Fruit fly (Drosophila melanogaster): ENCODE data around the gene sba.
A peak's percentile ranks its signal among the peaks of the same experiment; 100 is the strongest.

Gene sba

DNA sequence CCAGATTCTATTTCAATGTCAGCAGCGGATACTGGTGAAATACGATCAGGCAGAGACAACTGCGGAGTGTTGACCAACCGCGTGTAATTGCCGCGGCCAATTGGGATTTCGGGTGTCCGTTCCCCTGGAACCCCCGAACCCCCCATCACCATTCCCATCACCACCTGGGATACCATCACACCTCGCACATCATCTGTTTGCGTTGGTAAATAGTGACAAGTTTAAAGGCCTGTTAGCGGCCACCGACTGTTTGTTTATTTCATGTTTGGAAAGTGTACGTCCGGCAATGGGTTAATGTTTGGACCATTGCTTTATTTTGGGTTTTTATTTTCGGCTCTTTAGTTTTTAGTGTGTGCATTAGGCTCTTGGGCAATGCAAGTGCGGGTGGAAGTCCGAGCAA lies 24.2 kb upstream of the sba start:
- TF ChIP-seq CG10209 (GFP tag; optimal IDR thresholded peaks at IDR 0.05) (peak; percentile 19), gem (tag; optimal IDR thresholded peaks at IDR 0.05) (no peak), CG12769 (tag; optimal IDR thresholded peaks at IDR 0.05) (peak; percentile 36), HLHmδ (GFP tag; optimal IDR thresholded peaks at IDR 0.05) (peak; percentile 39), CG10147 (GFP tag; optimal IDR thresholded peaks at IDR 0.05) (no peak), h (optimal IDR thresholded peaks at IDR 0.05) (no peak), vfl (GFP tag; optimal IDR thresholded peaks at IDR 0.05) (no peak), CG17912 (GFP tag; optimal IDR thresholded peaks at IDR 0.05) (peak; percentile 70), CG14710 (tag; optimal IDR thresholded peaks at IDR 0.05) (peak; percentile 14), CG4328 (GFP tag; optimal IDR thresholded peaks at IDR 0.05) (peak; percentile 36), CG13424 (tag; optimal IDR thresholded peaks at IDR 0.05) (peak; percentile 31), hkb (optimal IDR thresholded peaks at IDR 0.05) (no peak), hkb (GFP tag; IDR thresholded peaks at IDR 0.05) (0 out of 2 replicates have a peak, but pooled peaks have one; percentile 15), Sox100B (GFP tag; optimal IDR thresholded peaks at IDR 0.05) (peak; percentile 24), org-1 (GFP tag; optimal IDR thresholded peaks at IDR 0.05) (peak; percentile 34), Usf (GFP tag; optimal IDR thresholded peaks at IDR 0.05) (no peak), tap (tag; optimal IDR thresholded peaks at IDR 0.05) (peak; percentile 12), CG2889 (GFP tag; IDR thresholded peaks at IDR 0.05) (no peak), CG15601 (tag; optimal IDR thresholded peaks at IDR 0.05) (peak; percentile 60), lab (GFP tag; optimal IDR thresholded peaks at IDR 0.05) (peak; percentile 32), MBD-R2 (GFP tag; IDR thresholded peaks at IDR 0.05) (no peak), tgo (GFP tag; IDR thresholded peaks at IDR 0.05) (no peak), D (optimal IDR thresholded peaks at IDR 0.05) (no peak), D (GFP tag; optimal IDR thresholded peaks at IDR 0.05) (peak; percentile 27), ara (GFP tag; IDR thresholded peaks at IDR 0.05) (no peak), wek (GFP tag; optimal IDR thresholded peaks at IDR 0.05) (peak; percentile 79), CG11723 (GFP tag; optimal IDR thresholded peaks at IDR 0.05) (peak; percentile 4), Chrac-16 (GFP tag; optimal IDR thresholded peaks at IDR 0.05) (no peak), CG8924 (tag; optimal IDR thresholded peaks at IDR 0.05) (peak; percentile 2), mld (GFP tag; IDR thresholded peaks at IDR 0.05; ENCODE audit: partially characterized antibody) (no peak), exex (tag; optimal IDR thresholded peaks at IDR 0.05) (peak; percentile 8), Hr78 (GFP tag; optimal IDR thresholded peaks at IDR 0.05) (peak in 1 of 2 experiments; percentile 39), fd64A (GFP tag; optimal IDR thresholded peaks at IDR 0.05) (peak; percentile 56), vvl (GFP tag; IDR thresholded peaks at IDR 0.05) (0 out of 2 replicates have a peak, but pooled peaks have one; percentile 15), BtbVII (GFP tag; optimal IDR thresholded peaks at IDR 0.05) (peak; percentile 24), twi (tag; optimal IDR thresholded peaks at IDR 0.05) (no peak), CG34224 (GFP tag; IDR thresholded peaks at IDR 0.05; ENCODE audit: partially characterized antibody) (no peak), BEAF-32 (GFP tag; optimal IDR thresholded peaks at IDR 0.05) (no peak), CG14014 (GFP tag; IDR thresholded peaks at IDR 0.05) (no peak; the same call in 1 of the 2 replicates), CG4820 (GFP tag; optimal IDR thresholded peaks at IDR 0.05) (no peak), pho (GFP tag; optimal IDR thresholded peaks at IDR 0.05) (no peak), tx (GFP tag; optimal IDR thresholded peaks at IDR 0.05) (no peak), Rx (GFP tag; IDR thresholded peaks at IDR 0.05) (no peak), CoRest (tag; optimal IDR thresholded peaks at IDR 0.05) (peak; percentile 2), bsh (GFP tag; optimal IDR thresholded peaks at IDR 0.05) (peak in 1 of 2 experiments; percentile 22), CG6854 (GFP tag; optimal IDR thresholded peaks at IDR 0.05) (peak; percentile 27), dysf (GFP tag; IDR thresholded peaks at IDR 0.05) (no peak), Awh (GFP tag; IDR thresholded peaks at IDR 0.05) (peak; percentile 32; the same call in 1 of the 2 replicates), CG17359 (tag; optimal IDR thresholded peaks at IDR 0.05) (peak; percentile 18), CG6254 (GFP tag; optimal IDR thresholded peaks at IDR 0.05) (peak; percentile 17)

All from whole organism, embryonic.